Worm (Caenorhabditis elegans): Measurements from ENCODE around the gene gtf-2H1.

The gtf-2H1 gene

ce11 chrIV:189087-189486 lies 42.5 kb downstream of the gtf-2H1 start:
- no peak for TF ChIP-seq mes-4 (tag; optimal IDR thresholded peaks at IDR 0.05)
- TF ChIP-seq nhr-80 (tag; optimal IDR thresholded peaks at IDR 0.05), result peak; percentile 73

DNA sequence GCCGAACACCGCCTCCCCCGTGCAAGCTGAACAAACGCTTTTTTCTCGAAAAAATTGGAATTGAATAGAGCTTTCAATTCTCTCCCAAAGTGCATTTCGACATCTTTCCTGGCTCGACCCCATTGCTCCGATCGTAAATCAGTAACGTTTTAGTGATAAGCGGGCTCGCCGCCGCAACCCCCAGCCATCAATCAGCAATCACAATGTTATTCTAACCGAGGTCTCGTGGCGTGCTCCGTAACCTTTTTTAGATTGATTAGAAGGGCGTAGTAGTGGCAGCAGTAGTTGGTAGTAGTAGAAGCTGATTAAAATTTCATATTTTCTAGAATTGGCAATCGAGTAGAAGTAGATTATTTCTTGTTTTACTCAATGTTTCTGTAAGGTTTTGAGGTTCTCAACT lies 44.2 kb downstream of the gtf-2H1 start:
- no peak for TF ChIP-seq ccch-3 (GFP tag; optimal IDR thresholded peaks at IDR 0.05)
- TF ChIP-seq nhr-80 (tag; optimal IDR thresholded peaks at IDR 0.05), result peak; percentile 76
- TF ChIP-seq snpc-1.1 (tag; optimal IDR thresholded peaks at IDR 0.05; ENCODE audit: insufficient read depth), result no peak
- TF ChIP-seq cebp-1 (GFP tag; IDR thresholded peaks at IDR 0.05), result 0 out of 2 replicates have a peak, but pooled peaks have one; percentile 55
- TF ChIP-seq cebp-1 (tag; optimal IDR thresholded peaks at IDR 0.05), result peak; percentile 37
- TF ChIP-seq ceh-40 (GFP tag; IDR thresholded peaks at IDR 0.05), result 0 out of 2 replicates have a peak, but pooled peaks have one; percentile 9
- TF ChIP-seq mes-4 (tag; optimal IDR thresholded peaks at IDR 0.05), result no peak

DNA sequence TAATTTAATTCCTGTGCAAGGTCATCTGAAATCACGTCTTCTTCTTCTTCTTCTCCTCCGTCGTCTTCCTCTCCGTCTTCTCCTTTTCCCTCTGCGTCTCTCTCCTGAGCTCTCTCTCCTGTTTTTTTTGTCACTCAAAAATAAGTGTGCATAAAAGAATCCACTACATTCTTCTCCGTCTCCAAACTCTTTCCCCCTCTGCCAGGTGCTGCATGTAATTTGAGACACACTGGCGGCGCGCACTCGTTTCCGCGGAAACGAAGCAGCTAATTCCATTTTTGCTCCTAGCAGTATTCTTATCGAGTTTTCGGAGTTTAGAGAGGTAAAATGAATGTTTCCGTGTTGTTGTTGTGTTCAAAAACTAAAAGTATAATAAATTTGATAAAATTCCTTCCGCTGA lies 45.5 kb downstream of the gtf-2H1 start:
- TF ChIP-seq efl-1 (GFP tag; optimal IDR thresholded peaks at IDR 0.05) (no peak), hmg-1.2 (GFP tag; IDR thresholded peaks at IDR 0.05) (peak; percentile 26; the same call in 1 of the 2 replicates), B0261.1 (tag; optimal IDR thresholded peaks at IDR 0.05) (no peak), lin-35 (GFP tag; optimal IDR thresholded peaks at IDR 0.05) (no peak), ekl-4 (GFP tag; IDR thresholded peaks at IDR 0.05) (no peak), repo-1 (tag; optimal IDR thresholded peaks at IDR 0.05) (no peak)

DNA sequence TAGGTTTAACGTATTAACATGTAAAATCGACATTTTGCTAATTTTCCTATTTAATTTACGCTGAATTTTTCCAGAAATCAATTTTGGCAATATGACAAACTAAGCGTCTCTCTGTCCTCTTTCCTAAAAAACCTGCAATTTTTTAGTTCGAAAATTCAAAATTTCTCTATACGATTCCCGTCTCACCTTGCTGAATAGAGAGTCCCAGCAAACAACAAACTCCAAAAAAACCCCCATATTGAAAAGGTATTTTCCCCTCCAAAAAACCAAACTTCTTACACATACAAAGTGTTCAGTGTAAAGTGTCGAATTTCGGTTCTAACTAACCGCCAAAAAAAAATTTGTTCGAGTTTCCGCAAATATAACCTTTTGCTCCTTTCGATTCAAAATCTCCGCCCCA lies 47.4 kb downstream of the gtf-2H1 start, which contains the start of gene pnc-1:
pnc-1 (plus strand) TSS at position 301 of the 400 bp plus-strand sequence.
- TF ChIP-seq Y56A3A.18 (GFP tag; IDR thresholded peaks at IDR 0.05), result 0 out of 2 replicates have a peak, but pooled peaks have one; percentile 24
- no peak for TF ChIP-seq F33H1.4 (GFP tag; IDR thresholded peaks at IDR 0.05)
- TF ChIP-seq ceh-58 (GFP tag; IDR thresholded peaks at IDR 0.05), result no peak
- TF ChIP-seq K12H6.12 (tag; optimal IDR thresholded peaks at IDR 0.05), result no peak
- TF ChIP-seq lin-35 (GFP tag; optimal IDR thresholded peaks at IDR 0.05), result no peak
- TF ChIP-seq snpc-1.3 (tag; optimal IDR thresholded peaks at IDR 0.05; ENCODE audit: insufficient read depth), result no peak
- no peak for TF ChIP-seq nfya-2 (GFP tag; IDR thresholded peaks at IDR 0.05)

- no peak for TF ChIP-seq F22D6.2 (tag; optimal IDR thresholded peaks at IDR 0.05)
- TF ChIP-seq him-1 (tag; optimal IDR thresholded peaks at IDR 0.05), result no peak
- TF ChIP-seq ZK185.1 (tag; optimal IDR thresholded peaks at IDR 0.05; ENCODE audit: poor library complexity, severe bottlenecking), result no peak
- peak; percentile 55 for TF ChIP-seq xnd-1 (tag; optimal IDR thresholded peaks at IDR 0.05)
- TF ChIP-seq madf-6 (GFP tag; IDR thresholded peaks at IDR 0.05), result peak; percentile 51
- no peak for TF ChIP-seq nhr-90 (tag; optimal IDR thresholded peaks at IDR 0.05)
- no peak for TF ChIP-seq ztf-3 (GFP tag; optimal IDR thresholded peaks at IDR 0.05)
- TF ChIP-seq die-1 (tag; optimal IDR thresholded peaks at IDR 0.05), result no peak
- TF ChIP-seq F33H1.4 (GFP tag; IDR thresholded peaks at IDR 0.05), result peak; percentile 79
- no peak for TF ChIP-seq bed-1 (GFP tag; IDR thresholded peaks at IDR 0.05)
- no peak for TF ChIP-seq atf-7 (tag; optimal IDR thresholded peaks at IDR 0.05)
- no peak for TF ChIP-seq lin-40 (tag; optimal IDR thresholded peaks at IDR 0.05)
- TF ChIP-seq tbx-9 (tag; optimal IDR thresholded peaks at IDR 0.05; ENCODE audit: borderline replicate concordance), result no peak
- peak; percentile 81 for TF ChIP-seq lsl-1 (GFP tag; optimal IDR thresholded peaks at IDR 0.05)
Measured at ce11 chrIV:183519-183918, 48.1 kb downstream of the gtf-2H1 start.

All from whole organism, young adult.